Fruit fly (Drosophila melanogaster) S2 (cell line): ENCODE data around the gene Sb.

Experiments
- CG8478 ChIP-seq: fragments of >200 bp; optimal IDR thresholded peaks from 2 replicates; lab custom pipeline; 2018
- CTCF ChIP-seq, 2 experiments: fragments of >200 bp; optimal IDR thresholded peaks; 2 replicates each; lab custom pipeline; 2018

DNA sequence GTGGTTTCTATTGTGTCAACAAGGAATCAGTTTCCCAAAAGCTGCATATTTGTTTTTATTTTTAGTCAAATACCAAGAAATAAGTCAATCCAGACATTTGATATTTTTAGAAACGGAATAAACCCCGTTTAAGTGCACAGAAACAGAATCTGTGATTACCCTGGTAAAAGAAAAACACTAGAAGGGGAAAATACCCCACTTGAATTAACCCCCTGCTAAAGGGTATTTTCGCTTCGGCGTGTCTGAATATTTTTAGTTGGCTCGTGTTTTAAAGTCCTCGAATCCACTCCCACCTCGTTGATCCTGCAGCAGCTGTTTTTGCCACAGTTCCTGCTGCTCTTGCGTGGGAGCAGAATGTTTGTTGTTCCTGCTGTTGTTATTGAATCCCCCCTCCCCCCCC lies 71.8 kb downstream of the Sb start:
- TF ChIP-seq CTCF (optimal IDR thresholded peaks at IDR 0.05; lab: Kevin White, UChicago) (no peak), CG8478 (lab: Kevin White, UChicago) (no peak)
